Worm (Caenorhabditis elegans) whole organism, young adult: ENCODE results near the gene slr-2.
A peak's percentile ranks its signal among the peaks of the same experiment; 100 is the strongest.

Source experiments
- B0035.1 ChIP-seq: sonication (generic microtip); optimal IDR thresholded peaks from 2 replicates; lab custom pipeline; 2016; ENCODE audit warnings: missing genetic modification characterization, mild to moderate bottlenecking, missing compliant biosample characterization, missing genotype, missing genetic modification reagents
- C06A6.2 ChIP-seq: fragments of 200-800 bp; sonication (Bioruptor generic); conservative IDR thresholded peaks from 2 replicates; pipeline ENCODE4 v1.3.6; 2022; ENCODE audit warnings: missing genetic modification characterization, missing compliant biosample characterization
- F22D6.2 ChIP-seq: sonication (generic microtip); optimal IDR thresholded peaks from 2 replicates; lab custom pipeline; 2016; ENCODE audit warnings: mild to moderate bottlenecking, missing genetic modification characterization, missing compliant biosample characterization
- F33H1.4 ChIP-seq: fragments of 200-800 bp; sonication (Bioruptor generic); IDR thresholded peaks from 2 replicates; pipeline ENCODE4 v1.3.6; 2022; ENCODE audit warnings: missing genetic modification reagents, missing genetic modification characterization, missing compliant biosample characterization
- F37B4.10 ChIP-seq: fragments of 200-800 bp; sonication (Bioruptor generic); IDR thresholded peaks from 2 replicates; pipeline ENCODE4 v1.3.6; 2022; ENCODE audit warnings: missing genetic modification characterization, missing compliant biosample characterization
- F57C9.4 ChIP-seq: sonication (generic microtip); optimal IDR thresholded peaks from 2 replicates; lab custom pipeline; 2017; ENCODE audit warnings: mild to moderate bottlenecking, missing genetic modification characterization, missing compliant biosample characterization
- T07F8.4 ChIP-seq: sonication (generic microtip); optimal IDR thresholded peaks from 2 replicates; lab custom pipeline; 2016; ENCODE audit warnings: mild to moderate bottlenecking, missing genetic modification characterization, moderate library complexity, missing compliant biosample characterization
- Y53F4B.3 ChIP-seq: fragments of 200-800 bp; sonication (Bioruptor generic); IDR thresholded peaks from 2 replicates; pipeline ENCODE4 v1.3.6; 2022; ENCODE audit warnings: missing genetic modification reagents, missing genetic modification characterization, missing compliant biosample characterization
- Y53G8AR.9 ChIP-seq: fragments of 200-800 bp; sonication (Bioruptor generic); conservative IDR thresholded peaks from 2 replicates; pipeline ENCODE4 v1.3.6; 2022; ENCODE audit warnings: missing genetic modification reagents, missing genetic modification characterization, missing compliant biosample characterization
- Y79H2A.3 ChIP-seq: fragments of 200-800 bp; sonication (Bioruptor generic); conservative IDR thresholded peaks from 2 replicates; pipeline ENCODE4 v1.3.6; 2022; ENCODE audit warnings: missing genetic modification reagents, missing genetic modification characterization, missing compliant biosample characterization
- atf-7 ChIP-seq: sonication (generic microtip); optimal IDR thresholded peaks from 2 replicates; lab custom pipeline; 2017; ENCODE audit warnings: mild to moderate bottlenecking, missing genetic modification characterization, missing compliant biosample characterization
- attf-6 ChIP-seq: fragments of 200-800 bp; sonication (Bioruptor generic); IDR thresholded peaks from 2 replicates; pipeline ENCODE4 v1.3.6; 2022; ENCODE audit warnings: missing genetic modification reagents, missing genetic modification characterization, missing compliant biosample characterization
- bed-2 ChIP-seq: fragments of 200-800 bp; sonication (Bioruptor generic); IDR thresholded peaks from 2 replicates; pipeline ENCODE4 v1.3.6; 2022; ENCODE audit warnings: missing genetic modification reagents, missing genetic modification characterization, missing compliant biosample characterization
- cebp-1 ChIP-seq, 2 experiments: fragments of 200-800 bp in 1 of 2; sonication (Bioruptor generic) in 1 of 2; sonication (generic microtip) in 1 of 2; IDR thresholded peaks in 1 of 2; optimal IDR thresholded peaks in 1 of 2; 2 replicates each; pipeline versions ENCODE4 v1.3.6 to Lab custom; 2017 to 2022; ENCODE audit warnings: missing compliant biosample characterization in 2 of 2, missing genetic modification characterization in 2 of 2, mild to moderate bottlenecking in 1 of 2, missing genetic modification reagents in 1 of 2, moderate library complexity in 1 of 2
- ceh-27 ChIP-seq: fragments of 200-800 bp; sonication (Bioruptor generic); optimal IDR thresholded peaks from 2 replicates; lab custom pipeline; 2018; ENCODE audit warnings: mild to moderate bottlenecking, missing genetic modification characterization, moderate library complexity, missing compliant biosample characterization
- ceh-58 ChIP-seq: fragments of 200-800 bp; sonication (Bioruptor generic); IDR thresholded peaks from 2 replicates; pipeline ENCODE4 v1.3.6; 2022; ENCODE audit warnings: missing genetic modification characterization, missing compliant biosample characterization
- chd-7 ChIP-seq: sonication (generic microtip); optimal IDR thresholded peaks from 2 replicates; lab custom pipeline; 2016; ENCODE audit warnings: mild to moderate bottlenecking, missing genetic modification characterization, moderate library complexity, missing compliant biosample characterization
- egrh-3 ChIP-seq: fragments of 200-800 bp; sonication (Bioruptor generic); IDR thresholded peaks from 2 replicates; pipeline ENCODE4 v1.3.6; 2022; ENCODE audit warnings: missing genetic modification reagents, missing genetic modification characterization, missing compliant biosample characterization
- ekl-4 ChIP-seq: fragments of 200-800 bp; sonication (Bioruptor generic); IDR thresholded peaks from 2 replicates; pipeline ENCODE4 v1.3.6; 2022; ENCODE audit warnings: missing genetic modification reagents, missing genetic modification characterization, missing compliant biosample characterization
- gei-17 ChIP-seq: fragments of 200-800 bp; sonication (Bioruptor generic); optimal IDR thresholded peaks from 2 replicates; lab custom pipeline; 2018; ENCODE audit warnings: mild to moderate bottlenecking, missing genetic modification characterization, missing compliant biosample characterization
- him-1 ChIP-seq: sonication (generic microtip); optimal IDR thresholded peaks from 2 replicates; lab custom pipeline; 2016; ENCODE audit warnings: missing genotype, missing genetic modification reagents, missing genetic modification characterization, missing compliant biosample characterization
- hlh-26 ChIP-seq: fragments of 200-800 bp; sonication (Bioruptor generic); conservative IDR thresholded peaks from 2 replicates; pipeline ENCODE4 v1.3.6; 2022; ENCODE audit warnings: missing genetic modification reagents, missing genetic modification characterization, missing compliant biosample characterization
- hsf-1 ChIP-seq: fragments of 200-800 bp; sonication (Bioruptor generic); IDR thresholded peaks from 2 replicates; pipeline ENCODE4 v1.3.6; 2022; ENCODE audit warnings: missing genetic modification reagents, missing genetic modification characterization, missing compliant biosample characterization
- lin-35 ChIP-seq, 3 experiments: fragments of 150-350 bp in 2 of 3; sonication (generic microtip) in 1 of 3; optimal IDR thresholded peaks; 2 replicates each; lab custom pipeline; 2014 to 2018; ENCODE audit warnings: missing biosample characterization in 3 of 3, missing genetic modification characterization in 3 of 3, missing genetic modification reagents in 3 of 3
- lir-1 ChIP-seq: fragments of 200-800 bp; sonication (Bioruptor generic); conservative IDR thresholded peaks from 2 replicates; pipeline ENCODE4 v1.3.6; 2022; ENCODE audit warnings: missing genetic modification reagents, missing genetic modification characterization, missing compliant biosample characterization
- lsl-1 ChIP-seq: fragments of 200-800 bp; sonication (Bioruptor generic); optimal IDR thresholded peaks from 2 replicates; lab custom pipeline; 2018; ENCODE audit warnings: mild to moderate bottlenecking, missing genetic modification characterization, moderate library complexity, missing compliant biosample characterization
- madf-6 ChIP-seq: fragments of 200-800 bp; sonication (Bioruptor generic); IDR thresholded peaks from 2 replicates; pipeline ENCODE4 v1.3.6; 2022; ENCODE audit warnings: missing genetic modification reagents, missing genetic modification characterization, missing compliant biosample characterization
- madf-8 ChIP-seq: fragments of 200-800 bp; sonication (Bioruptor generic); conservative IDR thresholded peaks from 2 replicates; pipeline ENCODE4 v1.3.6; 2022; ENCODE audit warnings: missing genetic modification reagents, missing genetic modification characterization, missing compliant biosample characterization
- mxl-1 ChIP-seq: sonication (generic microtip); optimal IDR thresholded peaks from 2 replicates; lab custom pipeline; 2016; ENCODE audit warnings: missing genetic modification characterization, missing compliant biosample characterization
- nhr-179 ChIP-seq: sonication (generic microtip); optimal IDR thresholded peaks from 2 replicates; lab custom pipeline; 2016; ENCODE audit warnings: mild to moderate bottlenecking, missing genetic modification characterization, missing compliant biosample characterization
- rcor-1 ChIP-seq: fragments of 200-800 bp; sonication (Bioruptor generic); IDR thresholded peaks from 2 replicates; pipeline ENCODE4 v1.3.6; 2022; ENCODE audit warnings: missing genetic modification reagents, missing genetic modification characterization, missing compliant biosample characterization
- repo-1 ChIP-seq: sonication (generic microtip); optimal IDR thresholded peaks from 2 replicates; lab custom pipeline; 2017; ENCODE audit warnings: mild to moderate bottlenecking, missing genetic modification characterization, missing compliant biosample characterization
- sea-2 ChIP-seq: fragments of 200-800 bp; sonication (Bioruptor generic); IDR thresholded peaks from 2 replicates; pipeline ENCODE4 v1.3.6; 2022; ENCODE audit warnings: missing genetic modification characterization, missing compliant biosample characterization
- snpc-1.3 ChIP-seq: sonication (generic microtip); optimal IDR thresholded peaks from 2 replicates; lab custom pipeline; 2017; ENCODE audit warnings: missing genetic modification characterization, mild to moderate bottlenecking, missing compliant biosample characterization, antibody characterized with exemption, moderate library complexity, missing genotype, missing genetic modification reagents; ENCODE audit not compliant: insufficient read depth
- tlf-1 ChIP-seq: fragments of 200-800 bp; sonication (Bioruptor generic); optimal IDR thresholded peaks from 2 replicates; lab custom pipeline; 2018; ENCODE audit warnings: mild to moderate bottlenecking, missing genetic modification characterization, missing compliant biosample characterization
- ztf-22 ChIP-seq: fragments of 200-800 bp; sonication (Bioruptor generic); optimal IDR thresholded peaks from 2 replicates; lab custom pipeline; 2018; ENCODE audit warnings: mild to moderate bottlenecking, missing genetic modification characterization, moderate library complexity, missing compliant biosample characterization
- ztf-25 ChIP-seq: fragments of 200-800 bp; sonication (Bioruptor generic); IDR thresholded peaks from 2 replicates; pipeline ENCODE4 v1.3.6; 2022; ENCODE audit warnings: missing genetic modification reagents, missing genetic modification characterization, missing compliant biosample characterization
- ztf-26 ChIP-seq: sonication (generic microtip); optimal IDR thresholded peaks from 2 replicates; lab custom pipeline; 2017; ENCODE audit warnings: missing genetic modification characterization, missing compliant biosample characterization

slr-2 gene

ce11 chrV:18137679-18138078 lies 50.8 kb downstream of the slr-2 start (continued):
- TF ChIP-seq cebp-1 (GFP tag; IDR thresholded peaks at IDR 0.05; lab: Robert Waterston, UW) (no peak), cebp-1 (tag; optimal IDR thresholded peaks at IDR 0.05; lab: Kevin White, UChicago) (no peak), ztf-25 (GFP tag; lab: Robert Waterston, UW) (no peak), madf-6 (GFP tag; lab: Robert Waterston, UW) (peak; percentile 78), F33H1.4 (GFP tag; lab: Robert Waterston, UW) (peak; percentile 85), hlh-26 (GFP tag; lab: Robert Waterston, UW) (no peak), F57C9.4 (tag; lab: Kevin White, UChicago) (no peak), repo-1 (no peak), F37B4.10 (GFP tag; lab: Robert Waterston, UW) (no peak), sea-2 (GFP tag; lab: Robert Waterston, UW) (no peak), gei-17 (GFP tag; lab: Kevin White, UChicago) (no peak), snpc-1.3 (tag; lab: Kevin White, UChicago) (no peak), F22D6.2 (tag; lab: Kevin White, UChicago) (no peak), mxl-1 (tag; lab: Kevin White, UChicago) (no peak), ztf-26 (tag; lab: Kevin White, UChicago) (no peak), madf-8 (peak; percentile 58), him-1 (tag; lab: Kevin White, UChicago) (peak; percentile 26), lsl-1 (peak; percentile 90), lin-35 (GFP tag; optimal IDR thresholded peaks at IDR 0.05; lab: Kevin White, UChicago) (no peak), lir-1 (no peak), egrh-3 (GFP tag; lab: Robert Waterston, UW) (no peak), hsf-1 (GFP tag; lab: Robert Waterston, UW) (no peak), nhr-179 (tag; lab: Kevin White, UChicago) (no peak), bed-2 (GFP tag; lab: Robert Waterston, UW) (no peak), chd-7 (tag; lab: Kevin White, UChicago) (no peak), Y53G8AR.9 (GFP tag; lab: Robert Waterston, UW) (no peak), ztf-22 (GFP tag; lab: Kevin White, UChicago) (no peak)

ce11 chrV:18138695-18139094 lies 51.8 kb downstream of the slr-2 start, which contains the start of gene Y37H2A.10:
Gene Y37H2A.10 (plus strand): TSS chrV:18138995.
- TF ChIP-seq rcor-1 (GFP tag; lab: Robert Waterston, UW), result no peak
- no peak for TF ChIP-seq Y53F4B.3
- no peak for TF ChIP-seq B0035.1 (tag; lab: Kevin White, UChicago)
- TF ChIP-seq attf-6 (GFP tag; lab: Robert Waterston, UW), result no peak
- TF ChIP-seq Y79H2A.3, result no peak
- TF ChIP-seq tlf-1 (GFP tag; lab: Kevin White, UChicago), result no peak
- no peak for TF ChIP-seq C06A6.2 (GFP tag; lab: Robert Waterston, UW)
- TF ChIP-seq ceh-27 (GFP tag; lab: Kevin White, UChicago), result no peak
- TF ChIP-seq lin-35 (GFP tag; optimal IDR thresholded peaks at IDR 0.05; lab: Kevin White, UChicago), result no peak
- TF ChIP-seq, all 124 proteins: peak for 0

ce11 chrV:18141161-18141560 lies 54.2 kb downstream of the slr-2 start, which contains the start of gene Y37H2A.11:
Gene Y37H2A.11 (plus strand): TSS chrV:18141461.
- TF ChIP-seq ceh-58 (GFP tag; lab: Robert Waterston, UW) (no peak), atf-7 (tag; lab: Kevin White, UChicago) (no peak), T07F8.4 (no peak), ekl-4 (GFP tag; lab: Robert Waterston, UW) (no peak), B0035.1 (tag; lab: Kevin White, UChicago) (no peak)
